Worm (Caenorhabditis elegans) whole organism, young adult: Measurements from ENCODE around the gene Y54B9A.1.
A peak's percentile ranks its signal among the peaks of the same experiment; 100 is the strongest.

ENCODE experiments used
- C06A6.2 ChIP-seq: fragments of 200-800 bp; sonication (Bioruptor generic); conservative IDR thresholded peaks from 2 replicates; pipeline ENCODE4 v1.3.6; 2022; ENCODE audit warnings: missing genetic modification characterization, missing compliant biosample characterization
- F10E7.11 ChIP-seq: sonication (generic microtip); optimal IDR thresholded peaks from 2 replicates; lab custom pipeline; 2017; ENCODE audit warnings: mild to moderate bottlenecking, missing genetic modification characterization, moderate library complexity, missing compliant biosample characterization
- F37B4.10 ChIP-seq: fragments of 200-800 bp; sonication (Bioruptor generic); IDR thresholded peaks from 2 replicates; pipeline ENCODE4 v1.3.6; 2022; ENCODE audit warnings: missing genetic modification characterization, missing compliant biosample characterization
- F52B5.7 ChIP-seq: sonication (generic microtip); optimal IDR thresholded peaks from 2 replicates; lab custom pipeline; 2016; ENCODE audit warnings: mild to moderate bottlenecking, missing genetic modification characterization, missing compliant biosample characterization
- F55B11.4 ChIP-seq: sonication (generic microtip); optimal IDR thresholded peaks from 2 replicates; lab custom pipeline; 2016; ENCODE audit warnings: missing compliant biosample characterization, missing genetic modification characterization, borderline replicate concordance; ENCODE audit not compliant: insufficient read depth
- F57C9.4 ChIP-seq: sonication (generic microtip); optimal IDR thresholded peaks from 2 replicates; lab custom pipeline; 2017; ENCODE audit warnings: mild to moderate bottlenecking, missing genetic modification characterization, missing compliant biosample characterization
- K12H6.12 ChIP-seq: fragments of 200-800 bp; sonication (Bioruptor generic); optimal IDR thresholded peaks from 2 replicates; lab custom pipeline; 2018; ENCODE audit warnings: mild to moderate bottlenecking, missing genetic modification characterization, missing compliant biosample characterization
- T07F8.4 ChIP-seq: sonication (generic microtip); optimal IDR thresholded peaks from 2 replicates; lab custom pipeline; 2016; ENCODE audit warnings: mild to moderate bottlenecking, missing genetic modification characterization, moderate library complexity, missing compliant biosample characterization
- T26A5.8 ChIP-seq: sonication (generic microtip); optimal IDR thresholded peaks from 2 replicates; lab custom pipeline; 2016; ENCODE audit warnings: missing genetic modification characterization, missing compliant biosample characterization
- Y67H2A.10 ChIP-seq: fragments of 200-800 bp; sonication (Bioruptor generic); conservative IDR thresholded peaks from 2 replicates; pipeline ENCODE4 v1.3.6; 2022; ENCODE audit warnings: missing genetic modification reagents, missing genetic modification characterization, missing compliant biosample characterization
- akir-1 ChIP-seq: fragments of 200-800 bp; sonication (Bioruptor generic); optimal IDR thresholded peaks from 2 replicates; lab custom pipeline; 2018; ENCODE audit warnings: mild to moderate bottlenecking, missing genetic modification characterization, moderate library complexity, missing compliant biosample characterization
- aptf-2 ChIP-seq: fragments of 200-800 bp; sonication (Bioruptor generic); conservative IDR thresholded peaks from 2 replicates; pipeline ENCODE4 v1.3.6; 2022; ENCODE audit warnings: missing genetic modification reagents, missing genetic modification characterization, missing compliant biosample characterization
- ccch-3 ChIP-seq: fragments of 200-800 bp; sonication (Bioruptor generic); optimal IDR thresholded peaks from 2 replicates; lab custom pipeline; 2018; ENCODE audit warnings: mild to moderate bottlenecking, missing genetic modification characterization, missing compliant biosample characterization
- ceh-100 ChIP-seq: fragments of 200-800 bp; sonication (Bioruptor generic); IDR thresholded peaks from 2 replicates; pipeline ENCODE4 v1.3.6; 2022; ENCODE audit warnings: missing genetic modification reagents, missing genetic modification characterization, missing compliant biosample characterization
- chd-7 ChIP-seq: sonication (generic microtip); optimal IDR thresholded peaks from 2 replicates; lab custom pipeline; 2016; ENCODE audit warnings: mild to moderate bottlenecking, missing genetic modification characterization, moderate library complexity, missing compliant biosample characterization
- dpff-1 ChIP-seq: sonication (generic microtip); optimal IDR thresholded peaks from 2 replicates; lab custom pipeline; 2017; ENCODE audit warnings: mild to moderate bottlenecking, missing genetic modification characterization, missing compliant biosample characterization
- dpl-1 ChIP-seq: fragments of 150-350 bp; optimal IDR thresholded peaks from 2 replicates; lab custom pipeline; 2014; ENCODE audit warnings: missing biosample characterization, missing genetic modification reagents, missing genetic modification characterization
- egl-18 ChIP-seq: fragments of 200-800 bp; sonication (Bioruptor generic); IDR thresholded peaks from 2 replicates; pipeline ENCODE4 v1.3.6; 2022; ENCODE audit warnings: missing genetic modification reagents, missing genetic modification characterization, missing compliant biosample characterization
- ets-4 ChIP-seq: fragments of 200-800 bp; sonication (Bioruptor generic); optimal IDR thresholded peaks from 2 replicates; lab custom pipeline; 2018; ENCODE audit warnings: mild to moderate bottlenecking, missing genetic modification characterization, missing compliant biosample characterization
- gei-17 ChIP-seq: fragments of 200-800 bp; sonication (Bioruptor generic); optimal IDR thresholded peaks from 2 replicates; lab custom pipeline; 2018; ENCODE audit warnings: mild to moderate bottlenecking, missing genetic modification characterization, missing compliant biosample characterization
- hlh-26 ChIP-seq: fragments of 200-800 bp; sonication (Bioruptor generic); conservative IDR thresholded peaks from 2 replicates; pipeline ENCODE4 v1.3.6; 2022; ENCODE audit warnings: missing genetic modification reagents, missing genetic modification characterization, missing compliant biosample characterization
- hmg-1.2 ChIP-seq: fragments of 200-800 bp; sonication (Bioruptor generic); IDR thresholded peaks from 2 replicates; pipeline ENCODE4 v1.3.6; 2022; ENCODE audit warnings: missing genetic modification reagents, missing genetic modification characterization, missing compliant biosample characterization
- hmg-20 ChIP-seq: fragments of 200-800 bp; sonication (Bioruptor generic); IDR thresholded peaks from 2 replicates; pipeline ENCODE4 v1.3.6; 2022; ENCODE audit warnings: missing genetic modification reagents, missing genetic modification characterization, missing compliant biosample characterization
- let-526 ChIP-seq: fragments of 200-800 bp; sonication (Bioruptor generic); IDR thresholded peaks from 2 replicates; pipeline ENCODE4 v1.3.6; 2022; ENCODE audit warnings: missing genetic modification reagents, missing genetic modification characterization, missing compliant biosample characterization
- lsl-1 ChIP-seq: fragments of 200-800 bp; sonication (Bioruptor generic); optimal IDR thresholded peaks from 2 replicates; lab custom pipeline; 2018; ENCODE audit warnings: mild to moderate bottlenecking, missing genetic modification characterization, moderate library complexity, missing compliant biosample characterization
- madf-3 ChIP-seq: fragments of 200-800 bp; sonication (Bioruptor generic); IDR thresholded peaks from 2 replicates; pipeline ENCODE4 v1.3.6; 2022; ENCODE audit warnings: missing genetic modification reagents, missing genetic modification characterization, missing compliant biosample characterization
- mcd-1 ChIP-seq: fragments of 200-800 bp; sonication (Bioruptor generic); IDR thresholded peaks from 2 replicates; pipeline ENCODE4 v1.3.6; 2022; ENCODE audit warnings: missing genetic modification reagents, missing genetic modification characterization, missing compliant biosample characterization
- mes-4 ChIP-seq: sonication (generic microtip); optimal IDR thresholded peaks from 2 replicates; lab custom pipeline; 2016; ENCODE audit warnings: missing genotype, missing genetic modification characterization, missing compliant biosample characterization
- mxl-1 ChIP-seq: sonication (generic microtip); optimal IDR thresholded peaks from 2 replicates; lab custom pipeline; 2016; ENCODE audit warnings: missing genetic modification characterization, missing compliant biosample characterization
- pha-4 ChIP-seq: fragments of 150-350 bp; sonication (generic microtip); optimal IDR thresholded peaks from 2 replicates; lab custom pipeline; 2014; ENCODE audit warnings: missing biosample characterization, missing genetic modification reagents, missing genetic modification characterization
- rcor-1 ChIP-seq: fragments of 200-800 bp; sonication (Bioruptor generic); IDR thresholded peaks from 2 replicates; pipeline ENCODE4 v1.3.6; 2022; ENCODE audit warnings: missing genetic modification reagents, missing genetic modification characterization, missing compliant biosample characterization
- sea-2 ChIP-seq: fragments of 200-800 bp; sonication (Bioruptor generic); IDR thresholded peaks from 2 replicates; pipeline ENCODE4 v1.3.6; 2022; ENCODE audit warnings: missing genetic modification characterization, missing compliant biosample characterization
- tbp1 ChIP-seq: fragments of 200-800 bp; sonication (Bioruptor generic); optimal IDR thresholded peaks from 2 replicates; lab custom pipeline; 2018; ENCODE audit warnings: mild to moderate bottlenecking, missing genetic modification characterization, missing compliant biosample characterization
- tbx-9 ChIP-seq: sonication (generic microtip); optimal IDR thresholded peaks from 2 replicates; lab custom pipeline; 2016; ENCODE audit warnings: borderline replicate concordance, missing genetic modification characterization, inconsistent platforms, missing compliant biosample characterization
- unc-130 ChIP-seq: sonication (generic microtip); optimal IDR thresholded peaks from 2 replicates; lab custom pipeline; 2016; ENCODE audit warnings: missing genetic modification reagents, missing genetic modification characterization, missing compliant biosample characterization
- zim-3 ChIP-seq: sonication (generic microtip); optimal IDR thresholded peaks from 2 replicates; lab custom pipeline; 2017; ENCODE audit warnings: mild to moderate bottlenecking, missing genetic modification characterization, moderate library complexity, missing compliant biosample characterization
- ztf-18 ChIP-seq: sonication (generic microtip); optimal IDR thresholded peaks from 2 replicates; lab custom pipeline; 2016; ENCODE audit warnings: missing genotype, mild to moderate bottlenecking, missing genetic modification characterization, missing compliant biosample characterization
- ztf-22 ChIP-seq: fragments of 200-800 bp; sonication (Bioruptor generic); optimal IDR thresholded peaks from 2 replicates; lab custom pipeline; 2018; ENCODE audit warnings: mild to moderate bottlenecking, missing genetic modification characterization, moderate library complexity, missing compliant biosample characterization
- ztf-25 ChIP-seq: fragments of 200-800 bp; sonication (Bioruptor generic); IDR thresholded peaks from 2 replicates; pipeline ENCODE4 v1.3.6; 2022; ENCODE audit warnings: missing genetic modification reagents, missing genetic modification characterization, missing compliant biosample characterization
- ztf-28 ChIP-seq: fragments of 200-800 bp; sonication (Bioruptor generic); IDR thresholded peaks from 2 replicates; pipeline ENCODE4 v1.3.6; 2022; ENCODE audit warnings: missing genetic modification reagents, missing genetic modification characterization, missing compliant biosample characterization
- ztf-3 ChIP-seq: fragments of 200-800 bp; sonication (Bioruptor generic); optimal IDR thresholded peaks from 2 replicates; lab custom pipeline; 2018; ENCODE audit warnings: mild to moderate bottlenecking, missing genetic modification characterization, missing compliant biosample characterization

Y54B9A.1 gene

ce11 chrV:9423539-9423938, 15.8 kb downstream of the Y54B9A.1 start:
- TF ChIP-seq hlh-26 (GFP tag; lab: Robert Waterston, UW) (no peak), C06A6.2 (GFP tag; lab: Robert Waterston, UW) (no peak), tbp1 (GFP tag; lab: Kevin White, UChicago) (no peak), let-526 (GFP tag; lab: Robert Waterston, UW) (no peak), ztf-18 (tag; lab: Kevin White, UChicago) (no peak), ztf-28 (GFP tag; lab: Robert Waterston, UW) (no peak), hmg-20 (GFP tag; lab: Robert Waterston, UW) (no peak), F37B4.10 (no peak), sea-2 (GFP tag; lab: Robert Waterston, UW) (no peak), F52B5.7 (tag; lab: Kevin White, UChicago) (no peak), F55B11.4 (tag; lab: Kevin White, UChicago) (no peak), F57C9.4 (tag; lab: Kevin White, UChicago) (no peak), K12H6.12 (tag; lab: Kevin White, UChicago) (no peak)

DNA sequence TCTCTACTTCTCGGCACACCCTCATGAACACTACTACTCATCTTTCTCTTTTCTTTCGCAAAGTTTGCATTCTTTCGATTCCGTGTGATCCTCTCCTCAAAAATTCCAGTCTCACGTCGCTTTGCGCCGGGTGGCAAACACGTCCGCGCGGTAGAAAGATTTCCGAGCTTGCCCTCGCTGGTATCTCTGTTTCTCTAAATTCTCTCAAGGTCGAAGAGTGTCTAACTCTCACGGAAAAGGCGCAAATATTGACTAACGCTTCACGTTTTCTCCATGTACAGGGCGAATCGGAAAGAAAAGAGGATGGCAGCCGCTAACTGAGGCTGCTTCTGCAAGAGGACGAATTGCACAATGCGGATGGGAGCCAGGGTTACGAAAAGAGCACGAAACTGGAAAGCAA, 16.6 kb downstream of the Y54B9A.1 start:
- no peak for TF ChIP-seq K12H6.12 (tag; lab: Kevin White, UChicago)
- no peak for TF ChIP-seq rcor-1
- no peak for TF ChIP-seq ztf-25 (GFP tag; lab: Robert Waterston, UW)
- TF ChIP-seq T26A5.8 (tag; lab: Kevin White, UChicago), result no peak
- no peak for TF ChIP-seq aptf-2
- TF ChIP-seq hmg-1.2, result peak; percentile 55; the same call in 1 of the 2 replicates

- no peak for TF ChIP-seq dpff-1 (tag; lab: Kevin White, UChicago)
- no peak for TF ChIP-seq lsl-1 (GFP tag; lab: Kevin White, UChicago)
- TF ChIP-seq unc-130, result no peak
- TF ChIP-seq sea-2 (GFP tag; lab: Robert Waterston, UW), result no peak
- TF ChIP-seq madf-3 (GFP tag; lab: Robert Waterston, UW), result no peak
- TF ChIP-seq hmg-20 (GFP tag; lab: Robert Waterston, UW), result no peak
- no peak for TF ChIP-seq gei-17
- TF ChIP-seq dpl-1 (GFP tag; lab: Kevin White, UChicago), result no peak
- TF ChIP-seq mes-4, result no peak
- TF ChIP-seq F55B11.4 (tag; lab: Kevin White, UChicago), result no peak
- TF ChIP-seq egl-18, result no peak
- TF ChIP-seq, all 124 proteins: peak for 0
Observed at ce11 chrV:9416624-9417023, 22.7 kb downstream of the Y54B9A.1 start, which contains the start of gene F36D4.1. Gene F36D4.1 (plus strand): TSS chrV:9416924.

DNA sequence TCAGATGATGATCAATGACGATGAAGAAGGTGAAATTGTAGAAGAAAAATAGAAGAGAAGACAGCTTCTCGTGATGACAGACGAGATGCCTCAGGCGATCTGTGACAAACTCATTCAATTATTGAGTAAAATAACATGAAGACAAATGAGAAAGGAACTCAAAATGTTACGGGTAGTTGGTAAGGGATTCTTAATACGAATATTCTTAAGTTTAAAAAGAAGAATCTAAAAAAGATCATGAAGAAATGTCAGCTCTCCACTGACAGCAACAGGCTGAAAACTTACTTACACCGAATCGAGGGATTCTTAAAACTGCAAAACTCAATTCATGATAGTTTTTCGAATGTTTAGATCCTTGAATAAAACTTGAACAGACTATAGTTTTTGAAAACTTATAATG, 24.8 kb downstream of the Y54B9A.1 start, which contains the start of gene F36D4.4:
Gene F36D4.4, minus strand, starts transcription at position 101 of the 400 bp plus-strand sequence.
- no peak for TF ChIP-seq akir-1 (GFP tag; lab: Kevin White, UChicago)
- no peak for TF ChIP-seq Y67H2A.10 (GFP tag; lab: Robert Waterston, UW)
- TF ChIP-seq ztf-22 (GFP tag; lab: Kevin White, UChicago), result no peak
- TF ChIP-seq ztf-3 (GFP tag; lab: Kevin White, UChicago), result no peak
- no peak for TF ChIP-seq dpff-1 (tag; lab: Kevin White, UChicago)
- no peak for TF ChIP-seq pha-4 (tag; lab: Kevin White, UChicago)
- no peak for TF ChIP-seq chd-7 (tag; lab: Kevin White, UChicago)
- TF ChIP-seq F10E7.11 (tag; lab: Kevin White, UChicago), result no peak
- TF ChIP-seq ets-4 (GFP tag; lab: Kevin White, UChicago), result no peak
- TF ChIP-seq zim-3 (tag; lab: Kevin White, UChicago), result no peak
- no peak for TF ChIP-seq mcd-1 (GFP tag; lab: Robert Waterston, UW)
- TF ChIP-seq T07F8.4 (tag; lab: Kevin White, UChicago), result no peak
- no peak for TF ChIP-seq ceh-100
- TF ChIP-seq tbx-9 (tag; lab: Kevin White, UChicago), result no peak
- TF ChIP-seq ccch-3 (GFP tag; lab: Kevin White, UChicago), result no peak
- TF ChIP-seq gei-17, result no peak
- no peak for TF ChIP-seq mxl-1 (tag; lab: Kevin White, UChicago)
- no peak for TF ChIP-seq hmg-20 (GFP tag; lab: Robert Waterston, UW)
